Worm (Caenorhabditis elegans) whole organism, L4 larva: Measurements from ENCODE around the gene C27A7.9.

Source experiments
- F26F4.8 ChIP-seq: fragments of 200-800 bp; sonication (Bioruptor generic); conservative IDR thresholded peaks from 2 replicates; pipeline ENCODE4 v1.3.6; 2022; ENCODE audit warnings: missing genetic modification characterization, missing compliant biosample characterization
- attf-4 ChIP-seq: sonication (generic microtip); optimal IDR thresholded peaks from 3 replicates; lab custom pipeline; 2017; ENCODE audit warnings: missing biosample characterization, missing genetic modification characterization
- cey-2 ChIP-seq: sonication (generic microtip); optimal IDR thresholded peaks from 3 replicates; lab custom pipeline; 2017; ENCODE audit warnings: missing genetic modification characterization, mild to moderate bottlenecking, missing compliant biosample characterization, antibody characterized with exemption, borderline replicate concordance; ENCODE audit not compliant: insufficient read depth
- fos-1 ChIP-seq: fragments of 150-350 bp; optimal IDR thresholded peaks from 2 replicates; lab custom pipeline; 2014; ENCODE audit warnings: missing biosample characterization, missing genetic modification characterization
- mep-1 ChIP-seq: fragments of 150-350 bp; sonication (generic microtip); optimal IDR thresholded peaks from 3 replicates; lab custom pipeline; 2014; ENCODE audit warnings: missing biosample characterization, missing genetic modification characterization
- pha-4 ChIP-seq, 2 experiments: fragments of 150-350 bp in 1 of 2; fragments of 200-800 bp in 1 of 2; sonication (Bioruptor generic) in 1 of 2; IDR thresholded peaks in 1 of 2; optimal IDR thresholded peaks in 1 of 2; 2 replicates each; pipeline versions ENCODE4 v1.3.6 to Lab custom; 2014 to 2022; ENCODE audit warnings: missing genetic modification characterization in 2 of 2, missing genetic modification reagents in 2 of 2, missing biosample characterization in 1 of 2, missing compliant biosample characterization in 1 of 2
- snpc-4 ChIP-seq: fragments of 150-350 bp; optimal IDR thresholded peaks from 2 replicates; lab custom pipeline; 2014; ENCODE audit warnings: missing biosample characterization, missing genetic modification characterization
- unc-39 ChIP-seq: sonication (generic microtip); optimal IDR thresholded peaks from 2 replicates; lab custom pipeline; 2017; ENCODE audit warnings: missing biosample characterization, missing genetic modification characterization

DNA sequence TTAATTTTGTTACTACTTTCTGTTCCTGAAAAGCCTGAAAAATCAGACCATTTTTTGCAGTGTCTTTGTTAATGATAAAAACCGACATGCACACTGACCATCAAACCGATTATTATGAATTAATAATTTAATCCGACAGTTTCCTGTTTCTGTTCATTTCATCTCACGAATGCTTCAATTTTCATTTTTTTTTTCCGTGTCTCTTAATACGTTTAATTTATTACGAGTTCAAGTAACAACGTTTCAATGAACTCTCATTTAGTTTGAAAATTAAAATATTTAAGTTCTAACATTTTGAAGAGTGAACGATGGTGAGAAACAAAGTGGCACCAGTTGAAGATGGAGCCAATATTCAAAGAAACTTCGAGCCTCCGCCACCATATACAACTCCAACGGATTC is 39.8 kb downstream of the C27A7.9 start, which contains the start of gene spin-1:
- TF ChIP-seq pha-4 (GFP tag; IDR thresholded peaks at IDR 0.05; lab: Robert Waterston, UW) = no peak
- no peak for TF ChIP-seq pha-4 (tag; optimal IDR thresholded peaks at IDR 0.05; lab: Kevin White, UChicago)
- no peak for TF ChIP-seq mep-1 (tag; lab: Kevin White, UChicago)
- TF ChIP-seq snpc-4 (tag; lab: Kevin White, UChicago) = no peak
- TF ChIP-seq fos-1 (tag; lab: Kevin White, UChicago) = no peak
- no peak for TF ChIP-seq attf-4 (tag; lab: Kevin White, UChicago)
- no peak for TF ChIP-seq unc-39 (tag; lab: Kevin White, UChicago)
- no peak for TF ChIP-seq cey-2 (tag; lab: Kevin White, UChicago)
- TF ChIP-seq F26F4.8 = no peak
